Worm (Caenorhabditis elegans): ENCODE data around the gene Y81B9A.2.
A peak's percentile ranks its signal among the peaks of the same experiment; 100 is the strongest.

Gene Y81B9A.2

ce11 chrX:9213873-9214341 is 30.0 kb downstream of the Y81B9A.2 start, which contains the start of gene C35B8.3:
TSS of gene C35B8.3 (plus strand) at chrX:9213923.
- TF ChIP-seq syd-9 (tag; optimal IDR thresholded peaks at IDR 0.05): no peak
- TF ChIP-seq hlh-30 (tag; optimal IDR thresholded peaks at IDR 0.05; ENCODE audit: insufficient read depth): no peak
- peak; percentile 88 for TF ChIP-seq elt-2 (tag; optimal IDR thresholded peaks at IDR 0.05)

ce11 chrX:9225273-9225672 is 41.3 kb downstream of the Y81B9A.2 start:
- no peak for TF ChIP-seq dmd-4 (tag; optimal IDR thresholded peaks at IDR 0.05; ENCODE audit: borderline replicate concordance)
- no peak for TF ChIP-seq sox-2 (GFP tag; IDR thresholded peaks at IDR 0.05)
- no peak for TF ChIP-seq unc-42 (tag; optimal IDR thresholded peaks at IDR 0.05)
- TF ChIP-seq ceh-22 (tag; optimal IDR thresholded peaks at IDR 0.05): no peak
- peak; percentile 60 for TF ChIP-seq che-1 (tag; optimal IDR thresholded peaks at IDR 0.05)
- peak; percentile 60 for TF ChIP-seq pha-2 (tag; optimal IDR thresholded peaks at IDR 0.05)
- no peak for TF ChIP-seq C08G9.2 (tag; optimal IDR thresholded peaks at IDR 0.05)
- no peak for TF ChIP-seq ceh-2 (tag; optimal IDR thresholded peaks at IDR 0.05)
- no peak for TF ChIP-seq fax-1 (tag; optimal IDR thresholded peaks at IDR 0.05)
- no peak for TF ChIP-seq syd-9 (tag; optimal IDR thresholded peaks at IDR 0.05)
- no peak for TF ChIP-seq hlh-8 (tag; optimal IDR thresholded peaks at IDR 0.05)
- peak; percentile 73 for TF ChIP-seq sdc-2 (tag; optimal IDR thresholded peaks at IDR 0.05)
- no peak for TF ChIP-seq lim-6 (tag; optimal IDR thresholded peaks at IDR 0.05)
- TF ChIP-seq elt-2 (tag; optimal IDR thresholded peaks at IDR 0.05): peak; percentile 57
- no peak for TF ChIP-seq ama-1 (optimal IDR thresholded peaks at IDR 0.05)
- TF ChIP-seq ceh-19 (GFP tag; optimal IDR thresholded peaks at IDR 0.05): peak; percentile 1
- no peak for TF ChIP-seq fkh-6 (tag; optimal IDR thresholded peaks at IDR 0.05)
- peak; percentile 52 for TF ChIP-seq ref-2 (tag; optimal IDR thresholded peaks at IDR 0.05)
- TF ChIP-seq mec-3 (tag; optimal IDR thresholded peaks at IDR 0.05; ENCODE audit: borderline replicate concordance): no peak
- TF ChIP-seq unc-55 (GFP tag; optimal IDR thresholded peaks at IDR 0.05): peak; percentile 32
- peak; percentile 10 for TF ChIP-seq ceh-34 (tag; optimal IDR thresholded peaks at IDR 0.05)
- no peak for TF ChIP-seq nhr-232 (tag; optimal IDR thresholded peaks at IDR 0.05)
- TF ChIP-seq ceh-30 (tag; optimal IDR thresholded peaks at IDR 0.05): no peak
- TF ChIP-seq ceh-48 (tag; optimal IDR thresholded peaks at IDR 0.05): no peak
- no peak for TF ChIP-seq ceh-9 (tag; optimal IDR thresholded peaks at IDR 0.05)
- no peak for TF ChIP-seq odd-2 (tag; optimal IDR thresholded peaks at IDR 0.05)
- no peak for TF ChIP-seq K09A11.1 (tag; optimal IDR thresholded peaks at IDR 0.05; ENCODE audit: insufficient read depth)
- TF ChIP-seq elt-4 (tag; optimal IDR thresholded peaks at IDR 0.05): no peak
- no peak for TF ChIP-seq nhr-11 (tag; optimal IDR thresholded peaks at IDR 0.05)
- no peak for TF ChIP-seq madf-2 (tag; optimal IDR thresholded peaks at IDR 0.05)
- TF ChIP-seq hlh-30 (tag; optimal IDR thresholded peaks at IDR 0.05; ENCODE audit: insufficient read depth): peak; percentile 32
- TF ChIP-seq eyg-1 (tag; optimal IDR thresholded peaks at IDR 0.05): no peak
- no peak for TF ChIP-seq pqm-1 (tag; optimal IDR thresholded peaks at IDR 0.05)
- no peak for TF ChIP-seq pros-1 (tag; optimal IDR thresholded peaks at IDR 0.05)
- TF ChIP-seq T23F11.4 (GFP tag; optimal IDR thresholded peaks at IDR 0.05): peak; percentile 18
- no peak for TF ChIP-seq pat-9 (tag; optimal IDR thresholded peaks at IDR 0.05)
- TF ChIP-seq ahr-1 (tag; optimal IDR thresholded peaks at IDR 0.05): no peak
- TF ChIP-seq fkh-10 (GFP tag; optimal IDR thresholded peaks at IDR 0.05): no peak
- TF ChIP-seq ttx-3 (tag; optimal IDR thresholded peaks at IDR 0.05): no peak
- no peak for TF ChIP-seq F13H6.1 (tag; optimal IDR thresholded peaks at IDR 0.05)
- no peak for TF ChIP-seq npax-4 (tag; optimal IDR thresholded peaks at IDR 0.05)
- TF ChIP-seq pha-4 (tag; optimal IDR thresholded peaks at IDR 0.05): no peak
- TF ChIP-seq ceh-31 (tag; optimal IDR thresholded peaks at IDR 0.05): peak; percentile 61
- TF ChIP-seq hlh-6 (tag; optimal IDR thresholded peaks at IDR 0.05): no peak
- TF ChIP-seq ceh-45 (GFP tag; IDR thresholded peaks at IDR 0.05): no peak
- no peak for TF ChIP-seq dve-1 (tag; optimal IDR thresholded peaks at IDR 0.05)
- TF ChIP-seq pax-1 (tag; optimal IDR thresholded peaks at IDR 0.05): peak; percentile 1
- TF ChIP-seq ceh-14 (tag; optimal IDR thresholded peaks at IDR 0.05): no peak
- TF ChIP-seq nfya-1 (tag; optimal IDR thresholded peaks at IDR 0.05): peak; percentile 46
- TF ChIP-seq ztf-16 (tag; optimal IDR thresholded peaks at IDR 0.05): peak; percentile 31
- peak; percentile 11 for TF ChIP-seq ceh-18 (tag; optimal IDR thresholded peaks at IDR 0.05)
